Fruit fly (Drosophila melanogaster) whole organism, embryonic: ENCODE measurements around the gene CG14014.

Experiments used
- Ada2b ChIP-seq: fragments of 200-800 bp; sonication (Bioruptor generic); IDR thresholded peaks from 2 replicates; pipeline ENCODE4 v1.3.6; 2022; ENCODE audit warnings: missing biosample characterization, missing genetic modification characterization
- B-H1 ChIP-seq: fragments of 200-800 bp; sonication (Bioruptor generic); IDR thresholded peaks from 3 replicates; pipeline ENCODE4 v1.3.6; 2022; ENCODE audit warnings: missing biosample characterization, missing genetic modification characterization
- BtbVII ChIP-seq: fragments of 200-800 bp; sonication (Bioruptor generic); optimal IDR thresholded peaks from 3 replicates; lab custom pipeline; 2017; ENCODE audit warnings: missing biosample characterization, mild to moderate bottlenecking, missing genetic modification characterization
- Bteb2 ChIP-seq: fragments of 200-800 bp; sonication (Bioruptor generic); optimal IDR thresholded peaks from 2 replicates; lab custom pipeline; 2016; ENCODE audit warnings: missing biosample characterization, missing genetic modification characterization
- CG10209 ChIP-seq: fragments of 200-800 bp; sonication (Bioruptor generic); optimal IDR thresholded peaks from 3 replicates; lab custom pipeline; 2017; ENCODE audit warnings: missing biosample characterization, mild to moderate bottlenecking, missing genetic modification characterization, missing genetic modification reagents
- CG10462 ChIP-seq: fragments of 200-800 bp; sonication (Bioruptor generic); optimal IDR thresholded peaks from 2 replicates; lab custom pipeline; 2016; ENCODE audit warnings: missing biosample characterization, missing genetic modification characterization
- CG12219 ChIP-seq: fragments of 200-800 bp; sonication (Bioruptor generic); optimal IDR thresholded peaks from 3 replicates; lab custom pipeline; 2018; ENCODE audit warnings: missing biosample characterization, mild to moderate bottlenecking, missing genetic modification characterization
- CG12942 ChIP-seq: fragments of 200-800 bp; sonication (Bioruptor generic); optimal IDR thresholded peaks from 3 replicates; lab custom pipeline; 2016; ENCODE audit warnings: missing biosample characterization, missing genetic modification characterization
- CG13296 ChIP-seq: fragments of 200-800 bp; sonication (Bioruptor generic); optimal IDR thresholded peaks from 3 replicates; lab custom pipeline; 2018; ENCODE audit warnings: missing biosample characterization, mild to moderate bottlenecking, missing genetic modification characterization
- CG14050 ChIP-seq: fragments of 200-800 bp; sonication (Bioruptor generic); IDR thresholded peaks from 3 replicates; pipeline ENCODE4 v1.3.6; 2022; ENCODE audit warnings: missing biosample characterization, missing genetic modification characterization
- CG14667 ChIP-seq: fragments of 200-800 bp; sonication (Bioruptor generic); IDR thresholded peaks from 2 replicates; pipeline ENCODE4 v1.3.6; 2022; ENCODE audit warnings: missing biosample characterization, missing genetic modification characterization
- CG15479 ChIP-seq: fragments of 200-800 bp; sonication (Bioruptor generic); optimal IDR thresholded peaks from 3 replicates; lab custom pipeline; 2019; ENCODE audit warnings: missing biosample characterization, mild to moderate bottlenecking, missing genetic modification characterization, moderate library complexity
- CG1647 ChIP-seq: fragments of 200-800 bp; sonication (Bioruptor generic); optimal IDR thresholded peaks from 3 replicates; lab custom pipeline; 2016; ENCODE audit warnings: missing biosample characterization, missing genetic modification characterization
- CG16779 ChIP-seq: fragments of 200-800 bp; sonication (Bioruptor generic); IDR thresholded peaks from 2 replicates; pipeline ENCODE4 v1.3.6; 2022; ENCODE audit warnings: missing biosample characterization, missing genetic modification characterization
- CG17802 ChIP-seq: fragments of 200-800 bp; sonication (Bioruptor generic); optimal IDR thresholded peaks from 2 replicates; lab custom pipeline; 2018; ENCODE audit warnings: missing biosample characterization, mild to moderate bottlenecking, missing genetic modification characterization, moderate library complexity
- CG1832 ChIP-seq: fragments of 200-800 bp; sonication (Bioruptor generic); optimal IDR thresholded peaks from 2 replicates; lab custom pipeline; 2017; ENCODE audit warnings: missing biosample characterization, mild to moderate bottlenecking, missing genetic modification characterization, inconsistent platforms
- CG2129 ChIP-seq: fragments of 200-800 bp; sonication (Bioruptor generic); IDR thresholded peaks from 2 replicates; pipeline ENCODE4 v1.3.6; 2022; ENCODE audit warnings: missing biosample characterization, missing genetic modification characterization; ENCODE audit not compliant: partially characterized antibody
- CG3065 ChIP-seq: fragments of 200-800 bp; sonication (Bioruptor generic); optimal IDR thresholded peaks from 2 replicates; lab custom pipeline; 2016; ENCODE audit warnings: missing biosample characterization, missing genetic modification characterization
- CG33213 ChIP-seq: fragments of 200-800 bp; sonication (Bioruptor generic); optimal IDR thresholded peaks from 3 replicates; lab custom pipeline; 2016; ENCODE audit warnings: missing biosample characterization, missing genetic modification characterization
- CG4424 ChIP-seq: fragments of 200-800 bp; sonication (Bioruptor generic); optimal IDR thresholded peaks from 3 replicates; lab custom pipeline; 2016; ENCODE audit warnings: missing biosample characterization, missing genetic modification characterization
- CG4730 ChIP-seq: fragments of 200-800 bp; sonication (Bioruptor generic); IDR thresholded peaks from 2 replicates; pipeline ENCODE4 v1.3.6; 2022; ENCODE audit warnings: missing biosample characterization, missing genetic modification characterization
- CG6654 ChIP-seq: fragments of 200-800 bp; sonication (Bioruptor generic); optimal IDR thresholded peaks from 2 replicates; lab custom pipeline; 2017; ENCODE audit warnings: missing biosample characterization, mild to moderate bottlenecking, missing genetic modification characterization
- CG6854 ChIP-seq: fragments of 200-800 bp; sonication (Bioruptor generic); optimal IDR thresholded peaks from 3 replicates; lab custom pipeline; 2017; ENCODE audit warnings: missing biosample characterization, mild to moderate bottlenecking, missing genetic modification characterization
- CG7745 ChIP-seq: fragments of 200-800 bp; sonication (Bioruptor generic); optimal IDR thresholded peaks from 2 replicates; lab custom pipeline; 2018; ENCODE audit warnings: missing biosample characterization, mild to moderate bottlenecking, missing genetic modification characterization, moderate library complexity
- E2f1 ChIP-seq: fragments of 200-800 bp; sonication (Bioruptor generic); IDR thresholded peaks from 2 replicates; pipeline ENCODE4 v1.3.6; 2022; ENCODE audit warnings: missing biosample characterization, missing genetic modification characterization
- HLH54F ChIP-seq: fragments of 200-800 bp; sonication (Bioruptor generic); optimal IDR thresholded peaks from 3 replicates; lab custom pipeline; 2016; ENCODE audit warnings: missing biosample characterization, missing genetic modification characterization
- Hmr ChIP-seq: fragments of 200-800 bp; sonication (Bioruptor generic); optimal IDR thresholded peaks from 3 replicates; lab custom pipeline; 2017; ENCODE audit warnings: mild to moderate bottlenecking, missing biosample characterization, missing genetic modification reagents, missing genetic modification characterization
- Hr39 ChIP-seq: fragments of >200 bp; optimal IDR thresholded peaks from 2 replicates; lab custom pipeline; 2017
- Hr51 ChIP-seq, 2 experiments: fragments of 200-800 bp; sonication (Bioruptor generic); optimal IDR thresholded peaks; 2 replicates in 1 of 2; 3 replicates in 1 of 2; lab custom pipeline; 2016 to 2018; ENCODE audit warnings: missing biosample characterization in 2 of 2, missing genetic modification characterization in 2 of 2, mild to moderate bottlenecking in 1 of 2, moderate library complexity in 1 of 2
- MTF-1 ChIP-seq: fragments of 200-800 bp; sonication (Bioruptor generic); optimal IDR thresholded peaks from 2 replicates; lab custom pipeline; 2018; ENCODE audit warnings: missing biosample characterization, mild to moderate bottlenecking, missing genetic modification characterization, borderline replicate concordance
- Scr ChIP-seq: fragments of 200-800 bp; sonication (Bioruptor generic); IDR thresholded peaks from 2 replicates; pipeline ENCODE4 v1.3.6; 2022; ENCODE audit warnings: missing biosample characterization, missing genetic modification characterization; ENCODE audit not compliant: partially characterized antibody
- Sry-δ ChIP-seq: fragments of 200-800 bp; sonication (Bioruptor generic); optimal IDR thresholded peaks from 2 replicates; lab custom pipeline; 2016; ENCODE audit warnings: missing biosample characterization, missing genetic modification characterization
- Ssrp ChIP-seq: fragments of 200-800 bp; sonication (Bioruptor generic); optimal IDR thresholded peaks from 2 replicates; lab custom pipeline; 2018; ENCODE audit warnings: missing biosample characterization, mild to moderate bottlenecking, missing genetic modification characterization, moderate library complexity
- Xrp1 ChIP-seq: fragments of 200-800 bp; sonication (Bioruptor generic); IDR thresholded peaks from 2 replicates; pipeline ENCODE4 v1.3.6; 2022; ENCODE audit warnings: missing biosample characterization, missing genetic modification characterization
- ato ChIP-seq: fragments of 200-800 bp; sonication (Bioruptor generic); IDR thresholded peaks from 2 replicates; pipeline ENCODE4 v1.3.6; 2022; ENCODE audit warnings: missing biosample characterization, missing genetic modification characterization; ENCODE audit not compliant: partially characterized antibody
- dati ChIP-seq: fragments of 200-800 bp; sonication (Bioruptor generic); IDR thresholded peaks from 2 replicates; pipeline ENCODE4 v1.3.6; 2022; ENCODE audit warnings: missing biosample characterization, missing genetic modification characterization
- fd64A ChIP-seq: fragments of 200-800 bp; sonication (Bioruptor generic); optimal IDR thresholded peaks from 3 replicates; lab custom pipeline; 2018; ENCODE audit warnings: missing biosample characterization, mild to moderate bottlenecking, missing genetic modification characterization
- insv ChIP-seq, 2 experiments: fragments of 200-800 bp; sonication (Bioruptor generic); optimal IDR thresholded peaks; 3 replicates each; lab custom pipeline; 2016 to 2018; ENCODE audit warnings: missing biosample characterization in 2 of 2, missing genetic modification characterization in 2 of 2
- kay ChIP-seq: fragments of 200-800 bp; sonication (Bioruptor generic); optimal IDR thresholded peaks from 2 replicates; lab custom pipeline; 2016; ENCODE audit warnings: missing biosample characterization, missing genetic modification characterization
- luna ChIP-seq: fragments of 200-800 bp; sonication (Bioruptor generic); optimal IDR thresholded peaks from 2 replicates; lab custom pipeline; 2016; ENCODE audit warnings: missing biosample characterization, missing genetic modification characterization
- maf-S ChIP-seq: fragments of 200-800 bp; sonication (Bioruptor generic); optimal IDR thresholded peaks from 2 replicates; lab custom pipeline; 2016; ENCODE audit warnings: missing biosample characterization, missing genetic modification characterization
- nmo ChIP-seq: fragments of 200-800 bp; sonication (Bioruptor generic); optimal IDR thresholded peaks from 2 replicates; lab custom pipeline; 2018; ENCODE audit warnings: missing biosample characterization, mild to moderate bottlenecking, missing genetic modification characterization, moderate library complexity
- pb ChIP-seq: fragments of 200-800 bp; sonication (Bioruptor generic); optimal IDR thresholded peaks from 3 replicates; lab custom pipeline; 2016; ENCODE audit warnings: missing biosample characterization, missing genetic modification characterization
- prd ChIP-seq, 3 experiments: fragments of >200 bp in 2 of 3; fragments of 200-800 bp in 1 of 3; sonication (Bioruptor generic) in 1 of 3; optimal IDR thresholded peaks in 2 of 3; IDR thresholded peaks in 1 of 3; 2 replicates in 2 of 3; 3 replicates in 1 of 3; pipeline versions ENCODE4 v1.3.6 to Lab custom; 2017 to 2022; ENCODE audit warnings: missing biosample characterization in 1 of 3, missing genetic modification characterization in 1 of 3
- run ChIP-seq: fragments of 200-800 bp; sonication (Bioruptor generic); optimal IDR thresholded peaks from 3 replicates; lab custom pipeline; 2018; ENCODE audit warnings: missing biosample characterization, mild to moderate bottlenecking, missing genetic modification characterization
- slou ChIP-seq: fragments of 200-800 bp; sonication (Bioruptor generic); optimal IDR thresholded peaks from 3 replicates; lab custom pipeline; 2016; ENCODE audit warnings: missing biosample characterization, missing genetic modification characterization
- sob ChIP-seq: fragments of 200-800 bp; sonication (Bioruptor generic); IDR thresholded peaks from 2 replicates; pipeline ENCODE4 v1.3.6; 2022; ENCODE audit warnings: missing biosample characterization, missing genetic modification characterization
- trem ChIP-seq: fragments of 200-800 bp; optimal IDR thresholded peaks from 3 replicates; lab custom pipeline; 2019; ENCODE audit warnings: missing biosample characterization, mild to moderate bottlenecking, missing genetic modification characterization, moderate library complexity
- wek ChIP-seq: fragments of 200-800 bp; sonication (Bioruptor generic); optimal IDR thresholded peaks from 3 replicates; lab custom pipeline; 2018; ENCODE audit warnings: missing biosample characterization, mild to moderate bottlenecking, missing genetic modification characterization, moderate library complexity

CG14014 gene

DNA sequence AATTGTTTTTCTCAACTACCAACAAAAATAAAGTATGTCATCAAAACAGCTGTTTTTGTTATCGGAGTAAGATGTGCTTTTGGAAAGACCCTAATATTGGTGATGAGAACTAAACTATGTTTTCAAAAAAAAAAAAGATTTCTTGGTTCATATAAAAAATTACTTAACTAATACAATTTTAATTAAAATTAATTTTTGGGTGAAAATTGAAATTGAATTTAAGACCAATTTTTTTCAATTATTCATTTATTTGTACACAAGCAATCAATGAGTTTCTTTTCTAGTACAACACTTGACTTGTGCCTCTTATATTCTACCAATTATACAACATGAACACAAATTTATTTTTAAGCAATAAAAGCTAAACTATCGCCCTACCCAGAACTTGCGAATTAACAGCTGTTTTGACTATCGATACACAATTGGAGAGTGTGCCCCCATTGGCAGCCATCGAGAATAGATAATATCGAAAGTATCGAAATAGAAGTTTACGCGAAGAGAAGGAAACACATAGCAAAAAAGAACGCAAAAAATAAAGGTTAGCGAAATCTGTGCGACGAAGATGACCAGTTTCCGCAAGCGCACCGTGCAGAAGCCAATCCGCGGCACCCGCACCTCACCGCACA is 26.7 kb downstream of the CG14014 start, which contains the start of the genes Vps52 and Elp4 (continued):
- TF ChIP-seq dati (GFP tag; lab: Robert Waterston, UW) = no peak
- peak; percentile 71 for TF ChIP-seq CG12942 (GFP tag; lab: Kevin White, UChicago)
- peak; percentile 29 for TF ChIP-seq CG6654 (GFP tag; lab: Kevin White, UChicago)
- TF ChIP-seq Hmr = no peak
- no peak for TF ChIP-seq CG6854 (GFP tag; lab: Kevin White, UChicago)
- TF ChIP-seq CG4424 = peak; percentile 77
- peak; percentile 16 for TF ChIP-seq CG33213 (GFP tag; lab: Kevin White, UChicago)
- no peak for TF ChIP-seq run (tag; lab: Kevin White, UChicago)
- TF ChIP-seq CG13296 = peak; percentile 79
- TF ChIP-seq BtbVII = peak; percentile 16
- TF ChIP-seq CG1647 (GFP tag; lab: Kevin White, UChicago) = peak; percentile 45
- TF ChIP-seq HLH54F (GFP tag; lab: Kevin White, UChicago) = peak; percentile 47
- TF ChIP-seq Hr39 = no peak
- peak; percentile 81 for TF ChIP-seq Ssrp (tag; lab: Kevin White, UChicago)
- TF ChIP-seq kay (GFP tag; lab: Kevin White, UChicago) = peak; percentile 73
- TF ChIP-seq prd (optimal IDR thresholded peaks at IDR 0.05; lab: Kevin White, UChicago) = no peak
- TF ChIP-seq prd (GFP tag; IDR thresholded peaks at IDR 0.05; lab: Robert Waterston, UW) = peak; percentile 75
- peak; percentile 60 for TF ChIP-seq CG4730 (GFP tag; lab: Robert Waterston, UW)
- peak; percentile 79 for TF ChIP-seq slou
- peak; percentile 27; the same call in 2 of the 3 replicates for TF ChIP-seq CG14050 (GFP tag; lab: Robert Waterston, UW)
- peak; percentile 37; the same call in 1 of the 2 replicates for TF ChIP-seq ato (GFP tag; lab: Robert Waterston, UW)
- TF ChIP-seq CG17802 = peak; percentile 41
- no peak for TF ChIP-seq CG15479 (GFP tag; lab: Kevin White, UChicago)
- TF ChIP-seq CG14667 (GFP tag; lab: Robert Waterston, UW) = peak; percentile 28; the same call in 1 of the 2 replicates
- no peak for TF ChIP-seq MTF-1 (GFP tag; lab: Kevin White, UChicago)
- TF ChIP-seq CG16779 (GFP tag; lab: Robert Waterston, UW) = no peak
- TF ChIP-seq Xrp1 (GFP tag; lab: Robert Waterston, UW) = peak; percentile 74
- peak; percentile 30 for TF ChIP-seq CG12219 (GFP tag; lab: Kevin White, UChicago)
- TF ChIP-seq CG7745 (tag; lab: Kevin White, UChicago) = no peak
- TF ChIP-seq Bteb2 (GFP tag; lab: Kevin White, UChicago) = peak; percentile 68
- peak; percentile 61 for TF ChIP-seq sob
- no peak for TF ChIP-seq CG3065 (GFP tag; lab: Kevin White, UChicago)
- TF ChIP-seq Scr (GFP tag; lab: Robert Waterston, UW) = peak; percentile 77
- 0 out of 3 replicates have a peak, but pooled peaks have one; percentile 46 for TF ChIP-seq B-H1 (GFP tag; lab: Robert Waterston, UW)
- peak; percentile 89 for TF ChIP-seq nmo
- TF ChIP-seq fd64A (GFP tag; lab: Kevin White, UChicago) = no peak
- peak; percentile 61 for TF ChIP-seq trem (tag; lab: Kevin White, UChicago)
- peak; percentile 71 for TF ChIP-seq CG10209 (GFP tag; lab: Kevin White, UChicago)
- TF ChIP-seq Hr51 (GFP tag; optimal IDR thresholded peaks at IDR 0.05; lab: Kevin White, UChicago) = peak in 1 of 2 experiments; percentile 41
- TF ChIP-seq CG10462 (GFP tag; lab: Kevin White, UChicago) = peak; percentile 8
- TF ChIP-seq pb (GFP tag; lab: Kevin White, UChicago) = no peak
- peak; percentile 76 for TF ChIP-seq Sry-δ
- peak; percentile 63 for TF ChIP-seq CG2129 (GFP tag; lab: Robert Waterston, UW)
- peak; percentile 69 for TF ChIP-seq wek
- TF ChIP-seq luna = no peak
- TF ChIP-seq maf-S (GFP tag; lab: Kevin White, UChicago) = peak; percentile 48
- TF ChIP-seq Ada2b (GFP tag; lab: Robert Waterston, UW) = peak; percentile 56
- TF ChIP-seq insv (GFP tag; optimal IDR thresholded peaks at IDR 0.05; lab: Kevin White, UChicago) = peak in 1 of 2 experiments; percentile 51
- TF ChIP-seq E2f1 (GFP tag; lab: Robert Waterston, UW) = peak; percentile 66
- TF ChIP-seq CG1832 (GFP tag; lab: Kevin White, UChicago) = no peak
